Fruit fly (Drosophila melanogaster) whole organism, embryonic: ENCODE results near the gene akirin.

Source experiments
- Atf3 ChIP-seq: fragments of 200-800 bp; sonication (Bioruptor generic); optimal IDR thresholded peaks from 3 replicates; lab custom pipeline; 2016; ENCODE audit warnings: missing biosample characterization, missing genetic modification characterization
- B-H2 ChIP-seq: fragments of 200-800 bp; sonication (Bioruptor generic); optimal IDR thresholded peaks from 2 replicates; lab custom pipeline; 2018; ENCODE audit warnings: missing biosample characterization, mild to moderate bottlenecking, missing genetic modification characterization
- CG10321 ChIP-seq: fragments of 200-800 bp; sonication (Bioruptor generic); IDR thresholded peaks from 2 replicates; pipeline ENCODE4 v1.3.6; 2022; ENCODE audit warnings: missing biosample characterization, missing genetic modification characterization
- CG10654 ChIP-seq: fragments of 200-800 bp; sonication (Bioruptor generic); optimal IDR thresholded peaks from 2 replicates; lab custom pipeline; 2016; ENCODE audit warnings: missing biosample characterization, missing genetic modification characterization
- CG11696 ChIP-seq: fragments of 200-800 bp; sonication (Bioruptor generic); IDR thresholded peaks from 2 replicates; pipeline ENCODE4 v1.3.6; 2022; ENCODE audit warnings: missing biosample characterization, missing genetic modification characterization
- CG12236 ChIP-seq: fragments of 200-800 bp; sonication (Bioruptor generic); optimal IDR thresholded peaks from 2 replicates; lab custom pipeline; 2016; ENCODE audit warnings: missing biosample characterization, missing genetic modification characterization
- CG15601 ChIP-seq: fragments of 200-800 bp; sonication (Bioruptor generic); optimal IDR thresholded peaks from 3 replicates; lab custom pipeline; 2019; ENCODE audit warnings: missing biosample characterization, mild to moderate bottlenecking, missing genetic modification characterization, moderate library complexity
- CG16813 ChIP-seq: fragments of 200-800 bp; sonication (Bioruptor generic); IDR thresholded peaks from 3 replicates; pipeline ENCODE4 v1.3.6; 2022; ENCODE audit warnings: missing biosample characterization, missing genetic modification characterization; ENCODE audit not compliant: partially characterized antibody
- CG17359 ChIP-seq: fragments of 200-800 bp; sonication (Bioruptor generic); optimal IDR thresholded peaks from 3 replicates; lab custom pipeline; 2018; ENCODE audit warnings: missing biosample characterization, mild to moderate bottlenecking, missing genetic modification characterization, moderate library complexity
- CG17568 ChIP-seq: fragments of 200-800 bp; sonication (Bioruptor generic); optimal IDR thresholded peaks from 2 replicates; lab custom pipeline; 2018; ENCODE audit warnings: missing biosample characterization, mild to moderate bottlenecking, missing genetic modification characterization, moderate library complexity
- CG18619 ChIP-seq: fragments of 200-800 bp; sonication (Bioruptor generic); optimal IDR thresholded peaks from 3 replicates; lab custom pipeline; 2017; ENCODE audit warnings: missing biosample characterization, mild to moderate bottlenecking, missing genetic modification characterization
- CG2199 ChIP-seq: fragments of 200-800 bp; sonication (Bioruptor generic); IDR thresholded peaks from 3 replicates; pipeline ENCODE4 v1.3.6; 2022; ENCODE audit warnings: missing biosample characterization, missing genetic modification characterization
- CG2875 ChIP-seq: fragments of 200-800 bp; sonication (Bioruptor generic); optimal IDR thresholded peaks from 2 replicates; lab custom pipeline; 2017; ENCODE audit warnings: missing biosample characterization, mild to moderate bottlenecking, missing genetic modification characterization, missing genetic modification reagents
- CG33213 ChIP-seq: fragments of 200-800 bp; sonication (Bioruptor generic); optimal IDR thresholded peaks from 3 replicates; lab custom pipeline; 2016; ENCODE audit warnings: missing biosample characterization, missing genetic modification characterization
- CG33557 ChIP-seq: fragments of 200-800 bp; sonication (Bioruptor generic); optimal IDR thresholded peaks from 2 replicates; lab custom pipeline; 2019; ENCODE audit warnings: missing biosample characterization, mild to moderate bottlenecking, missing genetic modification characterization, moderate library complexity
- CG34422 ChIP-seq: fragments of 200-800 bp; sonication (Bioruptor generic); IDR thresholded peaks from 3 replicates; pipeline ENCODE4 v1.3.6; 2022; ENCODE audit warnings: missing biosample characterization, missing genetic modification characterization
- CG4360 ChIP-seq: fragments of 200-800 bp; sonication (Bioruptor generic); IDR thresholded peaks from 2 replicates; pipeline ENCODE4 v1.3.6; 2022; ENCODE audit warnings: missing biosample characterization, missing genetic modification characterization
- CG8388 ChIP-seq: fragments of 200-800 bp; sonication (Bioruptor generic); optimal IDR thresholded peaks from 2 replicates; lab custom pipeline; 2019; ENCODE audit warnings: missing biosample characterization, mild to moderate bottlenecking, missing genetic modification characterization, moderate library complexity
- CG8478 ChIP-seq: fragments of >200 bp; optimal IDR thresholded peaks from 2 replicates; lab custom pipeline; 2018
- CG8924 ChIP-seq: fragments of 200-800 bp; optimal IDR thresholded peaks from 3 replicates; lab custom pipeline; 2019; ENCODE audit warnings: missing biosample characterization, mild to moderate bottlenecking, missing genetic modification characterization, moderate library complexity
- CG9609 ChIP-seq: fragments of 200-800 bp; sonication (Bioruptor generic); optimal IDR thresholded peaks from 3 replicates; lab custom pipeline; 2016; ENCODE audit warnings: missing biosample characterization, missing genetic modification characterization
- CG9817 ChIP-seq: fragments of 200-800 bp; sonication (Bioruptor generic); optimal IDR thresholded peaks from 2 replicates; lab custom pipeline; 2018; ENCODE audit warnings: missing biosample characterization, mild to moderate bottlenecking, missing genetic modification characterization, moderate library complexity
- GATAe ChIP-seq: fragments of 200-800 bp; sonication (Bioruptor generic); conservative IDR thresholded peaks from 2 replicates; pipeline ENCODE4 v1.3.6; 2022; ENCODE audit warnings: missing biosample characterization, missing genetic modification characterization
- Mad ChIP-seq: fragments of 200-800 bp; sonication (Bioruptor generic); optimal IDR thresholded peaks from 2 replicates; lab custom pipeline; 2016; ENCODE audit warnings: missing biosample characterization, missing genetic modification characterization
- Mrtf ChIP-seq: fragments of 200-800 bp; sonication (Bioruptor generic); IDR thresholded peaks from 3 replicates; pipeline ENCODE4 v1.3.6; 2022; ENCODE audit warnings: missing biosample characterization, missing genetic modification characterization
- Nf-YB ChIP-seq: fragments of 200-800 bp; sonication (Bioruptor generic); optimal IDR thresholded peaks from 3 replicates; lab custom pipeline; 2019; ENCODE audit warnings: missing biosample characterization, mild to moderate bottlenecking, missing genetic modification characterization, moderate library complexity
- Nf-YC ChIP-seq: fragments of 200-800 bp; optimal IDR thresholded peaks from 3 replicates; lab custom pipeline; 2019; ENCODE audit warnings: missing biosample characterization, mild to moderate bottlenecking, missing genetic modification characterization, moderate library complexity
- Side ChIP-seq: fragments of 200-800 bp; sonication (Bioruptor generic); optimal IDR thresholded peaks from 2 replicates; lab custom pipeline; 2016; ENCODE audit warnings: missing biosample characterization, missing genetic modification characterization
- Trl ChIP-seq, 3 experiments: fragments of >200 bp in 2 of 3; fragments of 200-800 bp in 1 of 3; sonication (Bioruptor generic) in 1 of 3; optimal IDR thresholded peaks; 2 replicates in 1 of 3; 3 replicates in 2 of 3; lab custom pipeline; 2016 to 2017; ENCODE audit warnings: missing biosample characterization in 1 of 3, missing genetic modification characterization in 1 of 3
- Xrp1 ChIP-seq: fragments of 200-800 bp; sonication (Bioruptor generic); IDR thresholded peaks from 2 replicates; pipeline ENCODE4 v1.3.6; 2022; ENCODE audit warnings: missing biosample characterization, missing genetic modification characterization
- ac ChIP-seq: fragments of 200-800 bp; sonication (Bioruptor generic); optimal IDR thresholded peaks from 3 replicates; lab custom pipeline; 2017; ENCODE audit warnings: missing biosample characterization, mild to moderate bottlenecking, missing genetic modification characterization
- aop ChIP-seq: fragments of 200-800 bp; sonication (Bioruptor generic); IDR thresholded peaks from 2 replicates; pipeline ENCODE4 v1.3.6; 2022; ENCODE audit warnings: missing biosample characterization, missing genetic modification characterization
- ase ChIP-seq: fragments of 200-800 bp; sonication (Bioruptor generic); IDR thresholded peaks from 3 replicates; pipeline ENCODE4 v1.3.6; 2022; ENCODE audit warnings: missing biosample characterization, missing genetic modification characterization
- cg ChIP-seq: fragments of 200-800 bp; sonication (Bioruptor generic); optimal IDR thresholded peaks from 3 replicates; lab custom pipeline; 2019; ENCODE audit warnings: missing biosample characterization, mild to moderate bottlenecking, missing genetic modification characterization, moderate library complexity
- danr ChIP-seq: fragments of 200-800 bp; sonication (Bioruptor generic); IDR thresholded peaks from 2 replicates; pipeline ENCODE4 v1.3.6; 2022; ENCODE audit warnings: missing biosample characterization, missing genetic modification characterization
- grn ChIP-seq: fragments of 200-800 bp; sonication (Bioruptor generic); optimal IDR thresholded peaks from 3 replicates; lab custom pipeline; 2017; ENCODE audit warnings: missing biosample characterization, missing genetic modification characterization
- hkb ChIP-seq, 2 experiments: fragments of 200-800 bp in 1 of 2; fragments of >200 bp in 1 of 2; sonication (Bioruptor generic) in 1 of 2; IDR thresholded peaks in 1 of 2; optimal IDR thresholded peaks in 1 of 2; 2 replicates each; pipeline versions ENCODE4 v1.3.6 to Lab custom; 2017 to 2022; ENCODE audit warnings: missing biosample characterization in 1 of 2, missing genetic modification characterization in 1 of 2
- insv ChIP-seq, 2 experiments: fragments of 200-800 bp; sonication (Bioruptor generic); optimal IDR thresholded peaks; 3 replicates each; lab custom pipeline; 2016 to 2018; ENCODE audit warnings: missing biosample characterization in 2 of 2, missing genetic modification characterization in 2 of 2
- jigr1 ChIP-seq: fragments of 200-800 bp; sonication (Bioruptor generic); IDR thresholded peaks from 3 replicates; pipeline ENCODE4 v1.3.6; 2022; ENCODE audit warnings: missing biosample characterization, missing genetic modification characterization
- jing ChIP-seq: fragments of 200-800 bp; sonication (Bioruptor generic); optimal IDR thresholded peaks from 2 replicates; lab custom pipeline; 2018; ENCODE audit warnings: missing biosample characterization, mild to moderate bottlenecking, missing genetic modification characterization
- kah ChIP-seq: fragments of 200-800 bp; sonication (Bioruptor generic); optimal IDR thresholded peaks from 2 replicates; lab custom pipeline; 2018; ENCODE audit warnings: missing biosample characterization, mild to moderate bottlenecking, missing genetic modification characterization
- nerfin-2 ChIP-seq: fragments of 200-800 bp; sonication (Bioruptor generic); IDR thresholded peaks from 2 replicates; pipeline ENCODE4 v1.3.6; 2022; ENCODE audit warnings: missing biosample characterization, missing genetic modification characterization; ENCODE audit not compliant: partially characterized antibody
- odd ChIP-seq: fragments of 200-800 bp; sonication (Bioruptor generic); optimal IDR thresholded peaks from 2 replicates; lab custom pipeline; 2017; ENCODE audit warnings: missing biosample characterization, mild to moderate bottlenecking, missing genetic modification characterization
- otp ChIP-seq: fragments of 200-800 bp; sonication (Bioruptor generic); IDR thresholded peaks from 3 replicates; pipeline ENCODE4, ENCODE4 v1.3.6; 2022; ENCODE audit warnings: missing biosample characterization, missing genetic modification characterization
- pros ChIP-seq: fragments of 200-800 bp; sonication (Bioruptor generic); optimal IDR thresholded peaks from 3 replicates; lab custom pipeline; 2019; ENCODE audit warnings: missing biosample characterization, mild to moderate bottlenecking, missing genetic modification characterization, moderate library complexity
- pum ChIP-seq: fragments of 200-800 bp; sonication (Bioruptor generic); optimal IDR thresholded peaks from 2 replicates; lab custom pipeline; 2016; ENCODE audit warnings: missing biosample characterization, missing genetic modification characterization
- sens ChIP-seq: fragments of 200-800 bp; sonication (Bioruptor generic); peaks from one replicate; lab custom pipeline; 2016; ENCODE audit warnings: missing biosample characterization, missing genetic modification characterization
- sisA ChIP-seq: fragments of 200-800 bp; sonication (Bioruptor generic); IDR thresholded peaks from 2 replicates; pipeline ENCODE4 v1.3.6; 2022; ENCODE audit warnings: missing biosample characterization, missing genetic modification characterization
- sqz ChIP-seq: fragments of 200-800 bp; sonication (Bioruptor generic); optimal IDR thresholded peaks from 3 replicates; lab custom pipeline; 2018; ENCODE audit warnings: missing biosample characterization, mild to moderate bottlenecking, missing genetic modification characterization
- ssp ChIP-seq: fragments of 200-800 bp; sonication (Bioruptor generic); IDR thresholded peaks from 2 replicates; pipeline ENCODE4 v1.3.6; 2022; ENCODE audit warnings: missing biosample characterization, missing genetic modification characterization

akirin gene

DNA sequence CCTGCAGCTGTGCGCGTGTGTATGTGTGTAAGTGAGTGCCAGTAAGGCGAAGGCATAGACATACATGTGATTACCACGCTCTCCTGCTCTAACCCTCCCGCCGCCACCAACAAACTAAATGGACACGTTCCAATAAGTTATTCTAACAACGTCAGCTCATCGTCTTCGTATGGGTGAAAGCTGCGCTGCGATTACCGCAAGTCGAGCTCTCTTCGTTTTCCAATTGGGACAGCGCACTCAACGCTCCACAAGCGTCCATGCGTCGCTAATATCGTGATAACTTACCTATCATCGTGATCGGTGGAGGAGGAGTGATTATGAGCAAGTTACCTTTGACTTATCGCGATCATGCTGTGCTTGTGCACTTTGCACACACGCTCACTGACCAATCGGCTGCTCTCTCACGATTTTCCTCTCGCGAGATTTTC, 8.5 kb upstream of the akirin start (continued):
- TF ChIP-seq CG11696 (GFP tag; lab: Robert Waterston, UW): no peak
- peak; percentile 75 for TF ChIP-seq CG17359
- no peak for TF ChIP-seq nerfin-2
- no peak for TF ChIP-seq odd (GFP tag; lab: Kevin White, UChicago)
- no peak for TF ChIP-seq CG8478
- no peak for TF ChIP-seq B-H2
- peak; percentile 45 to 57 for TF ChIP-seq Trl (optimal IDR thresholded peaks at IDR 0.05; lab: Kevin White, UChicago)
- no peak for TF ChIP-seq Trl (GFP tag; optimal IDR thresholded peaks at IDR 0.05; lab: Kevin White, UChicago)
- TF ChIP-seq Side: no peak
- TF ChIP-seq CG2875 (GFP tag; lab: Kevin White, UChicago): no peak

DNA sequence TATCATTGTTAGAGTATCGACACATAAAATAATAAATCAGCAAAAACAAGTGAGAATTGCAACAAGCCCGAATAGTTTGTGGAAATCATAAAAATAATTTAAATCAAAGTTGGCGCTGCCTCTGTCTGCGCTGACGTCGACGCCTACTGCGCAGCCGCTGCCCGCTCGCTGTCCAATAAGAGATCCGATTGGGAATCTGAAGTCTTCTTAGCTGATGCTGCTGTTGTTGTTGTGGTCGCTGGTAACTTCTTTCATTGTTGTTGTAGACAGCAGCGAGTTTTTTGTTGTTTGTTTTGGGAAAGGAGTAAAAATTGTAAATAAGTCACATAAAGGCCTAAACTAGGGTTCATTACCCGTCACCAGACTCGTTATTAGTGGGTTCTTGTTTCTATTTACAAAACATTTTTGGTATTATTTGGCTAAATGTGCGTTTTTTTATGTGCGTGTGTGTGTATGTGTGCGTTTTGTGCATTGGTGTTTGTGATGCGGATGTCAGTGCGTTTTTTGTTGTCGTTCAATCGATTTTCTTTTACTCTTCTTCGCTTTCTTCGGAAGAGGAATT, 4.8 kb upstream of the akirin start:
- TF ChIP-seq CG12236 (GFP tag; lab: Kevin White, UChicago) (no peak), pros (GFP tag; lab: Kevin White, UChicago) (peak; percentile 35), ase (GFP tag; lab: Robert Waterston, UW) (no peak), CG17568 (GFP tag; lab: Kevin White, UChicago) (no peak), CG33557 (GFP tag; lab: Kevin White, UChicago) (peak; percentile 24), pum (no peak), hkb (optimal IDR thresholded peaks at IDR 0.05; lab: Kevin White, UChicago) (no peak), hkb (GFP tag; IDR thresholded peaks at IDR 0.05; lab: Robert Waterston, UW) (no peak), cg (peak; percentile 69), CG10654 (GFP tag; lab: Kevin White, UChicago) (no peak), CG33213 (no peak), CG4360 (peak; percentile 97), CG8924 (peak; percentile 14), Xrp1 (GFP tag; lab: Robert Waterston, UW) (no peak), CG15601 (tag; lab: Kevin White, UChicago) (no peak), ac (GFP tag; lab: Kevin White, UChicago) (no peak), kah (GFP tag; lab: Kevin White, UChicago) (no peak), sens (peak; percentile 61), CG8388 (GFP tag; lab: Kevin White, UChicago) (no peak), Mrtf (GFP tag; lab: Robert Waterston, UW) (no peak), Atf3 (GFP tag; lab: Kevin White, UChicago) (no peak), CG9609 (GFP tag; lab: Kevin White, UChicago) (no peak), danr (GFP tag; lab: Robert Waterston, UW) (no peak), sisA (GFP tag; lab: Robert Waterston, UW) (no peak), GATAe (no peak), Nf-YB (GFP tag; lab: Kevin White, UChicago) (peak; percentile 43), insv (GFP tag; optimal IDR thresholded peaks at IDR 0.05; lab: Kevin White, UChicago) (peak; percentile 59 to 96), CG2199 (GFP tag; lab: Robert Waterston, UW) (no peak), sqz (GFP tag; lab: Kevin White, UChicago) (peak; percentile 4), ssp (GFP tag; lab: Robert Waterston, UW) (no peak), CG10321 (no peak), CG18619 (GFP tag; lab: Kevin White, UChicago) (no peak), Nf-YC (tag; lab: Kevin White, UChicago) (peak; percentile 47), CG9817 (tag; lab: Kevin White, UChicago) (no peak), otp (GFP tag; lab: Robert Waterston, UW) (no peak), CG34422 (0 out of 3 replicates have a peak, but pooled peaks have one; percentile 14), jigr1 (GFP tag; lab: Robert Waterston, UW) (no peak), aop (peak; percentile 3; the same call in 1 of the 2 replicates), Mad (GFP tag; lab: Kevin White, UChicago) (no peak), jing (GFP tag; lab: Kevin White, UChicago) (no peak), grn (no peak), CG16813 (GFP tag; lab: Robert Waterston, UW) (no peak)
